Fruit fly (Drosophila melanogaster) whole organism, embryonic: ENCODE results near the gene CG18577.

Experiments
- Aef1 ChIP-seq: fragments of 200-800 bp; sonication (Bioruptor generic); IDR thresholded peaks from 3 replicates; pipeline ENCODE4 v1.3.6; 2022; ENCODE audit warnings: missing biosample characterization, missing genetic modification characterization
- Atf3 ChIP-seq: fragments of 200-800 bp; sonication (Bioruptor generic); optimal IDR thresholded peaks from 3 replicates; lab custom pipeline; 2016; ENCODE audit warnings: missing biosample characterization, missing genetic modification characterization
- B-H2 ChIP-seq: fragments of 200-800 bp; sonication (Bioruptor generic); optimal IDR thresholded peaks from 2 replicates; lab custom pipeline; 2018; ENCODE audit warnings: missing biosample characterization, mild to moderate bottlenecking, missing genetic modification characterization
- Bgb ChIP-seq: fragments of 200-800 bp; sonication (Bioruptor generic); IDR thresholded peaks from 2 replicates; pipeline ENCODE4 v1.3.6; 2022; ENCODE audit warnings: missing biosample characterization, missing genetic modification characterization; ENCODE audit not compliant: partially characterized antibody
- CG10462 ChIP-seq: fragments of 200-800 bp; sonication (Bioruptor generic); optimal IDR thresholded peaks from 2 replicates; lab custom pipeline; 2016; ENCODE audit warnings: missing biosample characterization, missing genetic modification characterization
- CG11723 ChIP-seq: fragments of 200-800 bp; sonication (Bioruptor generic); optimal IDR thresholded peaks from 2 replicates; lab custom pipeline; 2017; ENCODE audit warnings: missing biosample characterization, mild to moderate bottlenecking, missing genetic modification characterization
- CG12104 ChIP-seq: fragments of 200-800 bp; sonication (Bioruptor generic); optimal IDR thresholded peaks from 3 replicates; lab custom pipeline; 2016; ENCODE audit warnings: missing biosample characterization, missing genetic modification characterization
- CG14667 ChIP-seq: fragments of 200-800 bp; sonication (Bioruptor generic); IDR thresholded peaks from 2 replicates; pipeline ENCODE4 v1.3.6; 2022; ENCODE audit warnings: missing biosample characterization, missing genetic modification characterization
- CG1832 ChIP-seq: fragments of 200-800 bp; sonication (Bioruptor generic); optimal IDR thresholded peaks from 2 replicates; lab custom pipeline; 2017; ENCODE audit warnings: missing biosample characterization, mild to moderate bottlenecking, missing genetic modification characterization, inconsistent platforms
- CG2678 ChIP-seq: fragments of 200-800 bp; sonication (Bioruptor generic); optimal IDR thresholded peaks from 3 replicates; lab custom pipeline; 2019; ENCODE audit warnings: missing biosample characterization, mild to moderate bottlenecking, missing genetic modification characterization, moderate library complexity
- CG3065 ChIP-seq: fragments of 200-800 bp; sonication (Bioruptor generic); optimal IDR thresholded peaks from 2 replicates; lab custom pipeline; 2016; ENCODE audit warnings: missing biosample characterization, missing genetic modification characterization
- CG32532 ChIP-seq: fragments of 200-800 bp; sonication (Bioruptor generic); IDR thresholded peaks from 2 replicates; pipeline ENCODE4 v1.3.6; 2022; ENCODE audit warnings: missing biosample characterization, missing genetic modification characterization
- CG3281 ChIP-seq: fragments of 200-800 bp; sonication (Bioruptor generic); optimal IDR thresholded peaks from 3 replicates; lab custom pipeline; 2017; ENCODE audit warnings: missing biosample characterization, mild to moderate bottlenecking, missing genetic modification characterization
- CG3407 ChIP-seq: fragments of 200-800 bp; sonication (Bioruptor generic); optimal IDR thresholded peaks from 2 replicates; lab custom pipeline; 2018; ENCODE audit warnings: missing biosample characterization, mild to moderate bottlenecking, missing genetic modification characterization
- CG34224 ChIP-seq: fragments of 200-800 bp; sonication (Bioruptor generic); IDR thresholded peaks from 3 replicates; pipeline ENCODE4 v1.3.6; 2022; ENCODE audit warnings: missing biosample characterization, missing genetic modification characterization; ENCODE audit not compliant: partially characterized antibody
- CG34376 ChIP-seq: fragments of 200-800 bp; sonication (Bioruptor generic); optimal IDR thresholded peaks from 2 replicates; lab custom pipeline; 2018; ENCODE audit warnings: missing biosample characterization, mild to moderate bottlenecking, missing genetic modification characterization
- CG34422 ChIP-seq: fragments of 200-800 bp; sonication (Bioruptor generic); IDR thresholded peaks from 3 replicates; pipeline ENCODE4 v1.3.6; 2022; ENCODE audit warnings: missing biosample characterization, missing genetic modification characterization
- CG42726 ChIP-seq: fragments of 200-800 bp; sonication (Bioruptor generic); IDR thresholded peaks from 2 replicates; pipeline ENCODE4 v1.3.6; 2022; ENCODE audit warnings: missing biosample characterization, missing genetic modification characterization; ENCODE audit not compliant: partially characterized antibody
- CG7745 ChIP-seq: fragments of 200-800 bp; sonication (Bioruptor generic); optimal IDR thresholded peaks from 2 replicates; lab custom pipeline; 2018; ENCODE audit warnings: missing biosample characterization, mild to moderate bottlenecking, missing genetic modification characterization, moderate library complexity
- CG9932 ChIP-seq: fragments of 200-800 bp; sonication (Bioruptor generic); IDR thresholded peaks from 2 replicates; pipeline ENCODE4 v1.3.6; 2022; ENCODE audit warnings: missing biosample characterization, missing genetic modification characterization
- Dad ChIP-seq: fragments of 200-800 bp; sonication (Bioruptor generic); optimal IDR thresholded peaks from 3 replicates; lab custom pipeline; 2016; ENCODE audit warnings: missing biosample characterization, missing genetic modification characterization
- GATAe ChIP-seq: fragments of 200-800 bp; sonication (Bioruptor generic); conservative IDR thresholded peaks from 2 replicates; pipeline ENCODE4 v1.3.6; 2022; ENCODE audit warnings: missing biosample characterization, missing genetic modification characterization
- Hr51 ChIP-seq, 2 experiments: fragments of 200-800 bp; sonication (Bioruptor generic); optimal IDR thresholded peaks; 2 replicates in 1 of 2; 3 replicates in 1 of 2; lab custom pipeline; 2016 to 2018; ENCODE audit warnings: missing biosample characterization in 2 of 2, missing genetic modification characterization in 2 of 2, mild to moderate bottlenecking in 1 of 2, moderate library complexity in 1 of 2
- Hr78 ChIP-seq, 2 experiments: fragments of 200-800 bp in 1 of 2; fragments of >200 bp in 1 of 2; sonication (Bioruptor generic) in 1 of 2; optimal IDR thresholded peaks; 2 replicates each; lab custom pipeline; 2017 to 2019; ENCODE audit warnings: missing biosample characterization in 2 of 2, missing genetic modification characterization in 2 of 2, mild to moderate bottlenecking in 1 of 2, moderate library complexity in 1 of 2
- Jarid2 ChIP-seq: fragments of 200-800 bp; sonication (Bioruptor generic); optimal IDR thresholded peaks from 3 replicates; lab custom pipeline; 2017; ENCODE audit warnings: mild to moderate bottlenecking, missing biosample characterization, missing genetic modification reagents, missing genetic modification characterization
- Kr ChIP-seq: fragments of 200-800 bp; sonication (Bioruptor generic); optimal IDR thresholded peaks from 2 replicates; lab custom pipeline; 2017; ENCODE audit warnings: missing biosample characterization, mild to moderate bottlenecking, missing genetic modification characterization
- Lpt ChIP-seq: fragments of >200 bp; optimal IDR thresholded peaks from 2 replicates; lab custom pipeline; 2018; ENCODE audit warnings: missing biosample characterization, missing genetic modification characterization
- Myb ChIP-seq: fragments of 200-800 bp; sonication (Bioruptor generic); optimal IDR thresholded peaks from 2 replicates; lab custom pipeline; 2016; ENCODE audit warnings: missing biosample characterization, missing genetic modification characterization
- NFAT ChIP-seq: fragments of 200-800 bp; sonication (Bioruptor generic); IDR thresholded peaks from 2 replicates; pipeline ENCODE4 v1.3.6; 2022; ENCODE audit warnings: missing biosample characterization, missing genetic modification characterization
- Rfx ChIP-seq: fragments of 200-800 bp; sonication (Bioruptor generic); IDR thresholded peaks from 2 replicates; pipeline ENCODE4 v1.3.6; 2022; ENCODE audit warnings: missing biosample characterization, missing genetic modification characterization
- YL-1 ChIP-seq: fragments of 200-800 bp; sonication (Bioruptor generic); optimal IDR thresholded peaks from 3 replicates; lab custom pipeline; 2017; ENCODE audit warnings: missing biosample characterization, mild to moderate bottlenecking, missing genetic modification characterization
- caup ChIP-seq: fragments of 200-800 bp; sonication (Bioruptor generic); optimal IDR thresholded peaks from 3 replicates; lab custom pipeline; 2017; ENCODE audit warnings: missing biosample characterization, mild to moderate bottlenecking, missing genetic modification characterization, moderate library complexity; ENCODE audit not compliant: severe bottlenecking
- corto ChIP-seq: fragments of 200-800 bp; sonication (Bioruptor generic); optimal IDR thresholded peaks from 2 replicates; lab custom pipeline; 2016; ENCODE audit warnings: missing biosample characterization, mild to moderate bottlenecking, missing genetic modification characterization, moderate library complexity
- danr ChIP-seq: fragments of 200-800 bp; sonication (Bioruptor generic); IDR thresholded peaks from 2 replicates; pipeline ENCODE4 v1.3.6; 2022; ENCODE audit warnings: missing biosample characterization, missing genetic modification characterization
- eve ChIP-seq, 2 experiments: fragments of >200 bp; optimal IDR thresholded peaks; 2 replicates each; lab custom pipeline; 2017; ENCODE audit warnings: missing biosample characterization in 2 of 2, missing genetic modification characterization in 2 of 2
- kni ChIP-seq: fragments of 200-800 bp; sonication (Bioruptor generic); optimal IDR thresholded peaks from 3 replicates; lab custom pipeline; 2017; ENCODE audit warnings: mild to moderate bottlenecking, missing biosample characterization, missing genetic modification reagents, missing genetic modification characterization
- mirr ChIP-seq: fragments of 200-800 bp; sonication (Bioruptor generic); optimal IDR thresholded peaks from 3 replicates; lab custom pipeline; 2018; ENCODE audit warnings: missing biosample characterization, mild to moderate bottlenecking, missing genetic modification characterization
- org-1 ChIP-seq: fragments of 200-800 bp; sonication (Bioruptor generic); optimal IDR thresholded peaks from 2 replicates; lab custom pipeline; 2017; ENCODE audit warnings: missing biosample characterization, missing genetic modification characterization
- p53 ChIP-seq: fragments of 200-800 bp; sonication (Bioruptor generic); optimal IDR thresholded peaks from 2 replicates; lab custom pipeline; 2016; ENCODE audit warnings: missing biosample characterization, missing genetic modification characterization
- peb ChIP-seq: fragments of 200-800 bp; sonication (Bioruptor generic); IDR thresholded peaks from 2 replicates; pipeline ENCODE4 v1.3.6; 2022; ENCODE audit warnings: missing biosample characterization, missing genetic modification characterization
- run ChIP-seq: fragments of 200-800 bp; sonication (Bioruptor generic); optimal IDR thresholded peaks from 3 replicates; lab custom pipeline; 2018; ENCODE audit warnings: missing biosample characterization, mild to moderate bottlenecking, missing genetic modification characterization
- sd ChIP-seq: fragments of 200-800 bp; sonication (Bioruptor generic); optimal IDR thresholded peaks from 3 replicates; lab custom pipeline; 2018; ENCODE audit warnings: missing biosample characterization, mild to moderate bottlenecking, missing genetic modification characterization, moderate library complexity
- sens-2 ChIP-seq: fragments of 200-800 bp; sonication (Bioruptor generic); IDR thresholded peaks from 2 replicates; pipeline ENCODE4 v1.3.6; 2022; ENCODE audit warnings: missing biosample characterization, missing genetic modification characterization
- slbo ChIP-seq: fragments of 200-800 bp; sonication (Bioruptor generic); IDR thresholded peaks from 2 replicates; pipeline ENCODE4 v1.3.6; 2022; ENCODE audit warnings: missing biosample characterization, missing genetic modification characterization
- sob ChIP-seq: fragments of 200-800 bp; sonication (Bioruptor generic); IDR thresholded peaks from 2 replicates; pipeline ENCODE4 v1.3.6; 2022; ENCODE audit warnings: missing biosample characterization, missing genetic modification characterization
- ssp ChIP-seq: fragments of 200-800 bp; sonication (Bioruptor generic); IDR thresholded peaks from 2 replicates; pipeline ENCODE4 v1.3.6; 2022; ENCODE audit warnings: missing biosample characterization, missing genetic modification characterization
- stwl ChIP-seq: fragments of 200-800 bp; sonication (Bioruptor generic); optimal IDR thresholded peaks from 3 replicates; lab custom pipeline; 2018; ENCODE audit warnings: missing biosample characterization, mild to moderate bottlenecking, missing genetic modification characterization, moderate library complexity
- sug ChIP-seq: fragments of 200-800 bp; optimal IDR thresholded peaks from 2 replicates; lab custom pipeline; 2019; ENCODE audit warnings: missing biosample characterization, mild to moderate bottlenecking, missing genetic modification characterization, moderate library complexity
- trem ChIP-seq: fragments of 200-800 bp; optimal IDR thresholded peaks from 3 replicates; lab custom pipeline; 2019; ENCODE audit warnings: missing biosample characterization, mild to moderate bottlenecking, missing genetic modification characterization, moderate library complexity
- z ChIP-seq: fragments of 200-800 bp; sonication (Bioruptor generic); IDR thresholded peaks from 3 replicates; pipeline ENCODE4 v1.3.6; 2022; ENCODE audit warnings: missing biosample characterization, missing genetic modification characterization

CG18577 gene

dm6 chr3R:11154576-11155113 lies 41.2 kb upstream of the CG18577 start, which contains the start of gene Ugt302E1 (continued):
- TF ChIP-seq Kr (no peak), trem (no peak), Dad (GFP tag; lab: Kevin White, UChicago) (no peak), Hr51 (GFP tag; optimal IDR thresholded peaks at IDR 0.05; lab: Kevin White, UChicago) (no peak), CG11723 (no peak), GATAe (GFP tag; lab: Robert Waterston, UW) (peak; percentile 17; the same call in 1 of the 2 replicates), CG3407 (GFP tag; lab: Kevin White, UChicago) (no peak), CG34422 (GFP tag; lab: Robert Waterston, UW) (no peak), CG3065 (GFP tag; lab: Kevin White, UChicago) (no peak), Lpt (GFP tag; lab: Kevin White, UChicago) (no peak), run (tag; lab: Kevin White, UChicago) (no peak), CG1832 (no peak), sug (tag; lab: Kevin White, UChicago) (peak; percentile 58), YL-1 (GFP tag; lab: Kevin White, UChicago) (no peak), org-1 (no peak), CG14667 (GFP tag; lab: Robert Waterston, UW) (no peak), CG10462 (GFP tag; lab: Kevin White, UChicago) (no peak), Hr78 (GFP tag; optimal IDR thresholded peaks at IDR 0.05; lab: Kevin White, UChicago) (no peak), CG12104 (no peak), CG7745 (tag; lab: Kevin White, UChicago) (no peak), CG2678 (tag; lab: Kevin White, UChicago) (no peak), Myb (GFP tag; lab: Kevin White, UChicago) (no peak), Aef1 (GFP tag; lab: Robert Waterston, UW) (no peak), p53 (GFP tag; lab: Kevin White, UChicago) (no peak), CG34376 (GFP tag; lab: Kevin White, UChicago) (peak; percentile 38), stwl (no peak)

DNA sequence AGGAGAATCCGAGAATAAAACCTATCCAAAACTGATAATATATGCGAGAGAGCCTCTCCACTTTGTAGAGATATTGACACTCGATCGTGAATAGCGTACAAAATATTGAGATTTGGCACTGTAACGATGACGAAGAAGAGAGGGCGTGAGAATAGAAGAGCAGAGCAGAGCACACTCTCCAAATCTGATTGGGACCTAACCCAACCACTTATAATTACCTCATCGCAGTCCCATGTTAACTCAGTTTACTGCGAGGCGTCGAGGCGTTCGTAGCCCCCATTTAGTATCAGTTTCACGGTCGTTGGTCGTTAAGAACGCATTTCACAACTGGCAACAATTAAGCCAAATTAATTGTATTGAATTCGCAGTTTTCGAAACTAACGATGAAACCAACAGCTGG lies 39.0 kb upstream of the CG18577 start, which contains the start of gene Ugt302C1:
Gene Ugt302C1 (plus strand): TSS at position 241 of the 400 bp plus-strand sequence.
- TF ChIP-seq z (GFP tag; lab: Robert Waterston, UW) = peak; percentile 72; the same call in 2 of the 3 replicates
- peak; percentile 56; the same call in 1 of the 2 replicates for TF ChIP-seq NFAT
- peak; percentile 35 for TF ChIP-seq caup
- peak in 1 of 2 experiments; percentile 76 for TF ChIP-seq eve (GFP tag; optimal IDR thresholded peaks at IDR 0.05; lab: Kevin White, UChicago)
- TF ChIP-seq Bgb (GFP tag; lab: Robert Waterston, UW) = 0 out of 2 replicates have a peak, but pooled peaks have one; percentile 65
- no peak for TF ChIP-seq danr
- peak; percentile 37 for TF ChIP-seq CG3281 (GFP tag; lab: Kevin White, UChicago)
- peak; percentile 21 for TF ChIP-seq sug (tag; lab: Kevin White, UChicago)
- peak; percentile 57; the same call in 1 of the 2 replicates for TF ChIP-seq CG32532
- peak; percentile 31 for TF ChIP-seq Atf3
- TF ChIP-seq peb (GFP tag; lab: Robert Waterston, UW) = no peak
- TF ChIP-seq sd (tag; lab: Kevin White, UChicago) = no peak
- TF ChIP-seq ssp (GFP tag; lab: Robert Waterston, UW) = no peak
- TF ChIP-seq B-H2 (GFP tag; lab: Kevin White, UChicago) = peak; percentile 53
- TF ChIP-seq sens-2 (GFP tag; lab: Robert Waterston, UW) = no peak
- TF ChIP-seq CG34224 (GFP tag; lab: Robert Waterston, UW) = peak; percentile 57; the same call in 2 of the 3 replicates
- TF ChIP-seq Jarid2 (GFP tag; lab: Kevin White, UChicago) = peak; percentile 92
- TF ChIP-seq CG9932 (GFP tag; lab: Robert Waterston, UW) = 0 out of 2 replicates have a peak, but pooled peaks have one; percentile 10
- peak; percentile 53 for TF ChIP-seq mirr (GFP tag; lab: Kevin White, UChicago)
- TF ChIP-seq kni (GFP tag; lab: Kevin White, UChicago) = peak; percentile 71
- TF ChIP-seq slbo (GFP tag; lab: Robert Waterston, UW) = 0 out of 2 replicates have a peak, but pooled peaks have one; percentile 34
- peak; percentile 48; the same call in 1 of the 2 replicates for TF ChIP-seq sob
- TF ChIP-seq CG42726 (GFP tag; lab: Robert Waterston, UW) = 0 out of 2 replicates have a peak, but pooled peaks have one; percentile 11
- TF ChIP-seq corto (GFP tag; lab: Kevin White, UChicago) = peak; percentile 16
- peak; percentile 61; the same call in 1 of the 2 replicates for TF ChIP-seq Rfx (GFP tag; lab: Robert Waterston, UW)
